Worm (Caenorhabditis elegans) whole organism, midembryonic: ENCODE results near the gene npr-36.

Source experiments
- T22C8.4 ChIP-seq: fragments of 200-800 bp; sonication (Bioruptor generic); IDR thresholded peaks from 2 replicates; pipeline ENCODE4 v1.3.6; 2022; ENCODE audit warnings: missing genetic modification characterization, missing compliant biosample characterization
- flt-1 ChIP-seq: fragments of 200-800 bp; sonication (Bioruptor generic); IDR thresholded peaks from 2 replicates; pipeline ENCODE4 v1.3.6; 2022; ENCODE audit warnings: missing genetic modification characterization, missing compliant biosample characterization
- klf-2 ChIP-seq: fragments of 200-800 bp; sonication (Bioruptor generic); conservative IDR thresholded peaks from 2 replicates; pipeline ENCODE4 v1.3.6; 2022; ENCODE audit warnings: missing genetic modification reagents, missing genetic modification characterization, missing compliant biosample characterization
- med-1 ChIP-seq: sonication (generic microtip); optimal IDR thresholded peaks from 2 replicates; lab custom pipeline; 2017; ENCODE audit warnings: missing genetic modification characterization, mild to moderate bottlenecking, missing compliant biosample characterization, antibody characterized with exemption, missing genetic modification reagents; ENCODE audit not compliant: insufficient read depth
- tab-1 ChIP-seq: fragments of 200-800 bp; sonication (Bioruptor generic); IDR thresholded peaks from 2 replicates; pipeline ENCODE4 v1.3.6; 2022; ENCODE audit warnings: missing genetic modification characterization, missing compliant biosample characterization
- ztf-23 ChIP-seq: fragments of 200-800 bp; sonication (Bioruptor generic); IDR thresholded peaks from 2 replicates; pipeline ENCODE4 v1.3.6; 2022; ENCODE audit warnings: missing genetic modification reagents, missing genetic modification characterization, missing compliant biosample characterization
- ztf-29 ChIP-seq: fragments of 200-800 bp; sonication (Bioruptor generic); IDR thresholded peaks from 2 replicates; pipeline ENCODE4 v1.3.6; 2022; ENCODE audit warnings: missing genetic modification reagents, missing genetic modification characterization, missing compliant biosample characterization

ce11 chrX:17355462-17355861 is 4.1 kb upstream of the npr-36 start:
- no peak for TF ChIP-seq klf-2 (GFP tag; lab: Robert Waterston, UW)
- TF ChIP-seq T22C8.4 (GFP tag; lab: Robert Waterston, UW), result no peak
- TF ChIP-seq ztf-23 (GFP tag; lab: Robert Waterston, UW), result no peak
- no peak for TF ChIP-seq flt-1
- no peak for TF ChIP-seq tab-1
- no peak for TF ChIP-seq ztf-29 (GFP tag; lab: Robert Waterston, UW)
- TF ChIP-seq med-1 (GFP tag; lab: Kevin White, UChicago), result no peak
